Worm (Caenorhabditis elegans) whole organism, mixed stage, embryonic: ENCODE data around the gene F55C12.2.
A peak's percentile ranks its signal among the peaks of the same experiment; 100 is the strongest.

Experiments used
- M03D4.4 ChIP-seq: sonication (generic microtip); optimal IDR thresholded peaks from 2 replicates; lab custom pipeline; 2017; ENCODE audit warnings: mild to moderate bottlenecking, missing genetic modification characterization, missing compliant biosample characterization
- bed-3 ChIP-seq: fragments of 200-800 bp; sonication (Bioruptor generic); optimal IDR thresholded peaks from 3 replicates; lab custom pipeline; 2018; ENCODE audit warnings: mild to moderate bottlenecking, missing genetic modification characterization, moderate library complexity, missing compliant biosample characterization
- blmp-1 ChIP-seq: fragments of 150-350 bp; optimal IDR thresholded peaks from 2 replicates; lab custom pipeline; 2014; ENCODE audit warnings: missing biosample characterization, missing genetic modification characterization
- ceh-39 ChIP-seq: fragments of 150-350 bp; optimal IDR thresholded peaks from 2 replicates; lab custom pipeline; 2014; ENCODE audit warnings: missing biosample characterization, missing genetic modification characterization
- ceh-43 ChIP-seq: fragments of 200-800 bp; sonication (Bioruptor generic); optimal IDR thresholded peaks from 2 replicates; lab custom pipeline; 2018; ENCODE audit warnings: mild to moderate bottlenecking, missing genetic modification characterization, moderate library complexity, missing compliant biosample characterization
- ceh-83 ChIP-seq: fragments of 200-800 bp; sonication (Bioruptor generic); optimal IDR thresholded peaks from 2 replicates; lab custom pipeline; 2018; ENCODE audit warnings: mild to moderate bottlenecking, missing genetic modification characterization, missing compliant biosample characterization
- ces-1 ChIP-seq: fragments of 150-350 bp; optimal IDR thresholded peaks from 2 replicates; lab custom pipeline; 2014; ENCODE audit warnings: missing biosample characterization, missing genetic modification reagents, missing genetic modification characterization
- cnd-1 ChIP-seq: fragments of 200-800 bp; sonication (Bioruptor generic); optimal IDR thresholded peaks from 2 replicates; lab custom pipeline; 2018; ENCODE audit warnings: mild to moderate bottlenecking, missing genetic modification characterization, missing compliant biosample characterization
- drap-1 ChIP-seq: fragments of 200-800 bp; sonication (Bioruptor generic); optimal IDR thresholded peaks from 3 replicates; lab custom pipeline; 2018; ENCODE audit warnings: mild to moderate bottlenecking, missing genetic modification characterization, missing compliant biosample characterization
- elt-3 ChIP-seq: fragments of 150-350 bp; optimal IDR thresholded peaks from 2 replicates; lab custom pipeline; 2014; ENCODE audit warnings: missing biosample characterization, missing genetic modification characterization
- flh-1 ChIP-seq: fragments of 200-800 bp; sonication (Bioruptor generic); optimal IDR thresholded peaks from 2 replicates; lab custom pipeline; 2018; ENCODE audit warnings: mild to moderate bottlenecking, missing genetic modification characterization, moderate library complexity, missing compliant biosample characterization
- ham-2 ChIP-seq: fragments of 200-800 bp; sonication (Bioruptor generic); optimal IDR thresholded peaks from 2 replicates; lab custom pipeline; 2018; ENCODE audit warnings: mild to moderate bottlenecking, missing genetic modification characterization, missing compliant biosample characterization
- hlh-1 ChIP-seq: fragments of 150-350 bp; optimal IDR thresholded peaks from 2 replicates; lab custom pipeline; 2014; ENCODE audit warnings: missing biosample characterization, missing genetic modification reagents, missing genetic modification characterization
- lin-13 ChIP-seq: fragments of 150-350 bp; optimal IDR thresholded peaks from 2 replicates; lab custom pipeline; 2014; ENCODE audit warnings: missing biosample characterization, missing genetic modification characterization
- lin-32 ChIP-seq: fragments of 200-800 bp; sonication (Bioruptor generic); optimal IDR thresholded peaks from 2 replicates; lab custom pipeline; 2018; ENCODE audit warnings: mild to moderate bottlenecking, missing genetic modification characterization, missing compliant biosample characterization
- lsy-2 ChIP-seq: fragments of 150-350 bp; optimal IDR thresholded peaks from 2 replicates; lab custom pipeline; 2014; ENCODE audit warnings: missing biosample characterization, missing genetic modification characterization
- mab-5 ChIP-seq: fragments of 150-350 bp; optimal IDR thresholded peaks from 2 replicates; lab custom pipeline; 2014; ENCODE audit warnings: missing biosample characterization, missing genetic modification characterization
- mep-1 ChIP-seq: fragments of 150-350 bp; optimal IDR thresholded peaks from 2 replicates; lab custom pipeline; 2017; ENCODE audit warnings: missing biosample characterization, missing genetic modification reagents, missing genetic modification characterization, inconsistent platforms
- mls-2 ChIP-seq: sonication (generic microtip); optimal IDR thresholded peaks from 2 replicates; lab custom pipeline; 2016; ENCODE audit warnings: mild to moderate bottlenecking, missing genetic modification characterization, moderate library complexity, missing compliant biosample characterization
- nhr-12 ChIP-seq: fragments of 150-350 bp; optimal IDR thresholded peaks from 2 replicates; lab custom pipeline; 2014; ENCODE audit warnings: missing biosample characterization, missing genetic modification characterization
- nhr-2 ChIP-seq: fragments of 150-350 bp; optimal IDR thresholded peaks from 2 replicates; lab custom pipeline; 2014; ENCODE audit warnings: missing biosample characterization, missing genetic modification characterization
- nhr-237 ChIP-seq: fragments of 150-350 bp; optimal IDR thresholded peaks from 2 replicates; lab custom pipeline; 2014; ENCODE audit warnings: missing biosample characterization, missing genetic modification characterization
- nhr-28 ChIP-seq: fragments of 150-350 bp; optimal IDR thresholded peaks from 2 replicates; lab custom pipeline; 2014; ENCODE audit warnings: missing biosample characterization, missing genetic modification characterization
- nhr-76 ChIP-seq: sonication (generic microtip); optimal IDR thresholded peaks from 2 replicates; lab custom pipeline; 2017; ENCODE audit warnings: missing biosample characterization, missing genetic modification characterization
- pha-4 ChIP-seq: fragments of 150-350 bp; optimal IDR thresholded peaks from 2 replicates; lab custom pipeline; 2018; ENCODE audit warnings: missing biosample characterization, missing genetic modification reagents, missing genetic modification characterization
- sem-2 ChIP-seq: fragments of 200-800 bp; sonication (Bioruptor generic); optimal IDR thresholded peaks from 2 replicates; lab custom pipeline; 2018; ENCODE audit warnings: mild to moderate bottlenecking, missing genetic modification characterization, missing compliant biosample characterization
- snpc-4 ChIP-seq: fragments of 150-350 bp; optimal IDR thresholded peaks from 2 replicates; lab custom pipeline; 2014; ENCODE audit warnings: missing biosample characterization, missing genetic modification characterization
- sptf-1 ChIP-seq: sonication (generic microtip); optimal IDR thresholded peaks from 2 replicates; lab custom pipeline; 2017; ENCODE audit warnings: mild to moderate bottlenecking, missing genetic modification characterization, moderate library complexity, missing compliant biosample characterization
- tbx-8 ChIP-seq: fragments of 200-800 bp; sonication (Bioruptor generic); optimal IDR thresholded peaks from 2 replicates; lab custom pipeline; 2018; ENCODE audit warnings: mild to moderate bottlenecking, missing genetic modification characterization, moderate library complexity, missing compliant biosample characterization
- unc-120 ChIP-seq: sonication (generic microtip); optimal IDR thresholded peaks from 2 replicates; lab custom pipeline; 2017; ENCODE audit warnings: missing genetic modification characterization, missing compliant biosample characterization; ENCODE audit not compliant: poor library complexity, severe bottlenecking
- unc-39 ChIP-seq: fragments of 150-350 bp; optimal IDR thresholded peaks from 2 replicates; lab custom pipeline; 2014; ENCODE audit warnings: missing biosample characterization, missing genetic modification characterization
- unc-62 ChIP-seq: fragments of 150-350 bp; optimal IDR thresholded peaks from 2 replicates; lab custom pipeline; 2014; ENCODE audit warnings: missing biosample characterization, missing genetic modification reagents, missing genetic modification characterization
- zip-8 ChIP-seq: fragments of 150-350 bp; optimal IDR thresholded peaks from 2 replicates; lab custom pipeline; 2014; ENCODE audit warnings: missing biosample characterization, missing genetic modification characterization
- ztf-11 ChIP-seq: fragments of 150-350 bp; optimal IDR thresholded peaks from 2 replicates; lab custom pipeline; 2014; ENCODE audit warnings: missing biosample characterization, missing genetic modification characterization

F55C12.2 gene

DNA sequence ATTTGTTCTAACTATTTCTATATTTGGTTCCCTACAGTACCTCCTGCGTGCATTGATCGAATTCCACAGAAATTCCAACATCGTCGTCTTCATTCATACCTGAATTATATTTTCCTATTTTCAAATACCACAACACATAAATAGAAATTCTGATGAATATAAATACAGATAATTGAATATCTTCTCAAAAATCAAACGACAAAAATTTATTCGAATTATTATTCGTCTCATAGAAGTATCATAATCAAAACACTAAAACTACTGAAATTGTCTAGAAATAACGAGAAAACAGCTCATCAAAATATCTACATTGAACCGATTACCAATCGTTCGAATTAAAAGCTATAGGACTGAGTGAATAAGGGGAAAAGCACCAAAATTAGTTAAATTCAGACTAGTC, 43.5 kb upstream of the F55C12.2 start, which contains the start of gene gtap-1:
Gene gtap-1, minus strand, starts transcription at position 101 of the 400 bp plus-strand sequence.
- TF ChIP-seq hlh-1 = no peak

DNA sequence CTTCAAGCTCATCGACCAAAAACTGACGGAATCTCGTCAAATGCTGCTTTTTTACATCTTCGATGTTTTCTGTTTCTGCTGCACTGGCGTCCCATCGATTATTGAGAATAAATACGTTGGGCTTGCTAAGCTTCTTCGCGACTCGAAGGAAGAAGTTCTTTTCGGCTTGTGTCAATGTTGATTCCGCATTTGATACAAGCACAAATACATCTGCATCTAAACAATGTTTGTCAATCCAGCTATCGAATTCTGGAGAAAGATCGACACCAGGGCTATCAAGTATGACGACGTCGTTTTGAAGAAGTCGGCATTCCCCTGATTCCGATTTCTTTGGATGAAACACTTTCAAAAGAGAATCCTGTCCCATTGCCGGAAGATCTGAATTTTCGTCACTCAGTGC, 41.5 kb upstream of the F55C12.2 start:
- TF ChIP-seq unc-39 = no peak
- TF ChIP-seq bed-3 (GFP tag; lab: Kevin White, UChicago) = no peak
- TF ChIP-seq unc-62 (GFP tag; lab: Kevin White, UChicago) = no peak

DNA sequence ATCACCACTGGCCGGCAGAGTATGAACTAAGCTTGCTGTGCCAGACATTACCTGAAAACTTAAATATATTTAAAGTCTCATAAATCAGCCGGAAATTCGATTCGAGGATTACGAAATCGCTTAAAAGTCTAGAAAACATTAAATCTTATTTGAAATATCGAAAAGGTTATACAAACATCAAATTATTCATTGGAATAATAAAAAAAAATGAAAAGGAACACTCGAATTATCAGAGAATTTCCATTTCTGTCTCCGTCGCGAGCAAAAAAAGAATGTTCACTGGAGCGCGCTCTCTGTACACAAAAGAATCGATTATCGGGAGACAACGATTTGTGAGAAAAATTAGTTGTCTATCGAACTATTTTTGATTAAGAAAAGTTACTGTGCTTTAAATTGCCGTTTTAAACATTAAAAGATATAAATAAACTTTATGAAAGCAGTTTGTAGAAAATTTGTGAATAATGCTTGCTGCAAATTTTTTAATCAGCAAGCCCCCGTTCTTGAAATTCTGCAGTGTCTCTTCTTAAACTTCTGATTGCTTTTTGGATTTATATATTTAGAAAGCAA, 40.4 kb upstream of the F55C12.2 start, which contains the start of gene fzo-1:
Gene fzo-1, minus strand, starts transcription at position 51 of the 567 bp plus-strand sequence.
- TF ChIP-seq cnd-1 (tag; lab: Kevin White, UChicago) (peak; percentile 32), pha-4 (tag; lab: Kevin White, UChicago) (no peak), unc-120 (tag; lab: Kevin White, UChicago) (peak; percentile 34), elt-3 (tag; lab: Kevin White, UChicago) (no peak), nhr-76 (tag; lab: Kevin White, UChicago) (no peak), nhr-2 (tag; lab: Kevin White, UChicago) (no peak), ceh-83 (peak; percentile 59), M03D4.4 (tag; lab: Kevin White, UChicago) (no peak), blmp-1 (no peak), drap-1 (GFP tag; lab: Kevin White, UChicago) (no peak), bed-3 (GFP tag; lab: Kevin White, UChicago) (peak; percentile 19), nhr-237 (tag; lab: Kevin White, UChicago) (peak; percentile 38), unc-62 (GFP tag; lab: Kevin White, UChicago) (no peak), ceh-43 (GFP tag; lab: Kevin White, UChicago) (no peak), sptf-1 (tag; lab: Kevin White, UChicago) (no peak), zip-8 (tag; lab: Kevin White, UChicago) (no peak), ceh-39 (tag; lab: Kevin White, UChicago) (peak; percentile 20), ces-1 (GFP tag; lab: Kevin White, UChicago) (peak; percentile 82), snpc-4 (tag; lab: Kevin White, UChicago) (no peak), nhr-28 (tag; lab: Kevin White, UChicago) (no peak), lin-32 (GFP tag; lab: Kevin White, UChicago) (no peak), nhr-12 (tag; lab: Kevin White, UChicago) (no peak), lsy-2 (peak; percentile 32), hlh-1 (no peak), unc-39 (no peak), sem-2 (GFP tag; lab: Kevin White, UChicago) (no peak), lin-13 (tag; lab: Kevin White, UChicago) (no peak), mep-1 (tag; lab: Kevin White, UChicago) (no peak), ztf-11 (tag; lab: Kevin White, UChicago) (no peak), flh-1 (GFP tag; lab: Kevin White, UChicago) (no peak), tbx-8 (GFP tag; lab: Kevin White, UChicago) (no peak), ham-2 (GFP tag; lab: Kevin White, UChicago) (no peak), mab-5 (tag; lab: Kevin White, UChicago) (no peak)

DNA sequence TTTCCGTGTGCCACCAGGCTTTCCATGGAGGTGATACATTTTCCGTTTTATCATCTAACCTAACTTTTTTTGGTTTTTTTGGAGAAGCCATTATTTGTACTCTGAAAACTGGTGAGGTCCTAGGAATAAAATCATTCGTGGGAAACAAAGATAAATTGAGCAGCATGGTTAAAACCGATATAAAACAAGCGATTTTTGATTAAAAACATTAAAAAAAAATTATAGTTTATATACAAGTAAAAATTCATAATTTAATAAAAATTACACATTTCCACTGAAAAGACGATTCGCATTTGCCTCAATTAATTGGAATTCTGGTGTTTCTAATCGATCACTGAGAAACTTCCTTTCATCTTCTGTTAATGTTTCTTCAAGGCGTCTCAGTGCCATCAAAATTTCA, 38.2 kb upstream of the F55C12.2 start, which contains the start of gene ZK1248.15:
Gene ZK1248.15, minus strand, starts transcription at position 101 of the 400 bp plus-strand sequence.
- TF ChIP-seq ceh-43 (GFP tag; lab: Kevin White, UChicago) = no peak
- no peak for TF ChIP-seq M03D4.4 (tag; lab: Kevin White, UChicago)
- no peak for TF ChIP-seq elt-3 (tag; lab: Kevin White, UChicago)
- TF ChIP-seq nhr-12 (tag; lab: Kevin White, UChicago) = no peak
- TF ChIP-seq ceh-39 (tag; lab: Kevin White, UChicago) = no peak
- TF ChIP-seq mls-2 (tag; lab: Kevin White, UChicago) = no peak
- no peak for TF ChIP-seq bed-3 (GFP tag; lab: Kevin White, UChicago)
- TF ChIP-seq ztf-11 (tag; lab: Kevin White, UChicago) = no peak
- TF ChIP-seq drap-1 (GFP tag; lab: Kevin White, UChicago) = no peak
- no peak for TF ChIP-seq nhr-76 (tag; lab: Kevin White, UChicago)
- TF ChIP-seq ces-1 (GFP tag; lab: Kevin White, UChicago) = no peak
- no peak for TF ChIP-seq unc-39
